Fruit fly (Drosophila melanogaster): ENCODE data around the gene CG15743.

dm6 chrX:13315463-13315817, 29.9 kb downstream of the CG15743 start:
- TF ChIP-seq CG17912 (GFP tag; optimal IDR thresholded peaks at IDR 0.05) (no peak), fd3F (GFP tag; optimal IDR thresholded peaks at IDR 0.05) (no peak), CG42726 (GFP tag; IDR thresholded peaks at IDR 0.05; ENCODE audit: partially characterized antibody) (no peak), CG1024 (GFP tag; IDR thresholded peaks at IDR 0.05) (no peak), ATbp (GFP tag; optimal IDR thresholded peaks at IDR 0.05) (no peak), btn (GFP tag; optimal IDR thresholded peaks at IDR 0.05) (no peak), Kr (GFP tag; optimal IDR thresholded peaks at IDR 0.05) (no peak)

All from whole organism, embryonic.